Fruit fly (Drosophila melanogaster): ENCODE results near the gene omd.

DNA sequence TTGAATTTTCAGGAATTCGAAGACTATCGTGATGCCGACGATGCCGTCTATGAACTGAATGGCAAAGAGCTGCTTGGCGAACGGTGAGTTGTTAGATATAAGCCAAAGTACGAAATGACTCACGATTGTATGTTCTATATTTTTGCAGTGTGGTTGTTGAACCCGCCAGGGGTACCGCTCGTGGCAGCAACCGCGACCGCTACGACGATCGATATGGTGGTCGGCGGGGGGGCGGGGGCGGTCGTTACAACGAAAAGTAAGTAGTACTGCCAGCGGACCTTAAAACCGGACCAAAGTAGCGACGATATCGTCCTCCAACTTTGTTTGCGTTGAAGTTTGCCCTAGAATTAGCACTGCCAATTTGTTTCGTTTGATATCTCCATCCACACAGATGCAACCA, 24.9 kb downstream of the omd start:
- TF ChIP-seq CG31627 (GFP tag; optimal IDR thresholded peaks at IDR 0.05) (no peak), lz (GFP tag; optimal IDR thresholded peaks at IDR 0.05) (no peak), CG6808 (GFP tag; optimal IDR thresholded peaks at IDR 0.05) (no peak), topi (GFP tag; optimal IDR thresholded peaks at IDR 0.05) (no peak), Hr4 (GFP tag; optimal IDR thresholded peaks at IDR 0.05) (no peak), CG11902 (GFP tag; optimal IDR thresholded peaks at IDR 0.05) (no peak)

Data from whole organism, prepupa.